Fruit fly (Drosophila melanogaster): Measurements from ENCODE around the gene CG5762.

DNA sequence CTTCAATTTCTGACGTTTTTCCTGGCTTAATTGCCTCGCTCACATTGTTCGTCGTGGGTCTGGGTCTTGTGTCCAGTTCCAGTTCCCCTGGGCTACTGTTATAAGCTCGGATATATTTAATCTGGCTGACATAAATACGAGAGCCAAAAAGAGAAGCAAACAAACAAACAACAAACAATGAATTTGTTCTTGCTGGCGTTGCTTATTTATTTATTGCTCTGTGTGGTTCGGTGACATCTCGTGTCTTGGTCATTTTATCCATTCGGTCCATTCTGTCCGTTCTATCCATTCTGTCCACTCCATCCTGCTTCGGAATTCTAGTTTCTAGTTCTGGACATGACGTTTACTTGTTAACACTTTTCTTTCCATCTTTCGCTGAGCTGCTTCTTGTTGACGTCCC, 23.5 kb upstream of the CG5762 start, which contains the start of gene CG17780:
- TF ChIP-seq EcR (GFP tag; optimal IDR thresholded peaks at IDR 0.05): no peak
- no peak for TF ChIP-seq psq (optimal IDR thresholded peaks at IDR 0.05)
